Worm (Caenorhabditis elegans) whole organism, midembryonic: ENCODE data around the gene immp-1.

Experiments used
- flt-1 ChIP-seq: fragments of 200-800 bp; sonication (Bioruptor generic); IDR thresholded peaks from 2 replicates; pipeline ENCODE4 v1.3.6; 2022; ENCODE audit warnings: missing genetic modification characterization, missing compliant biosample characterization
- klf-2 ChIP-seq: fragments of 200-800 bp; sonication (Bioruptor generic); conservative IDR thresholded peaks from 2 replicates; pipeline ENCODE4 v1.3.6; 2022; ENCODE audit warnings: missing genetic modification reagents, missing genetic modification characterization, missing compliant biosample characterization
- ref-1 ChIP-seq: fragments of 200-800 bp; sonication (Bioruptor generic); conservative IDR thresholded peaks from 2 replicates; pipeline ENCODE4 v1.3.6; 2022; ENCODE audit warnings: missing genetic modification reagents, missing genetic modification characterization, missing compliant biosample characterization
- tab-1 ChIP-seq: fragments of 200-800 bp; sonication (Bioruptor generic); IDR thresholded peaks from 2 replicates; pipeline ENCODE4 v1.3.6; 2022; ENCODE audit warnings: missing genetic modification characterization, missing compliant biosample characterization
- ztf-29 ChIP-seq: fragments of 200-800 bp; sonication (Bioruptor generic); IDR thresholded peaks from 2 replicates; pipeline ENCODE4 v1.3.6; 2022; ENCODE audit warnings: missing genetic modification reagents, missing genetic modification characterization, missing compliant biosample characterization

DNA sequence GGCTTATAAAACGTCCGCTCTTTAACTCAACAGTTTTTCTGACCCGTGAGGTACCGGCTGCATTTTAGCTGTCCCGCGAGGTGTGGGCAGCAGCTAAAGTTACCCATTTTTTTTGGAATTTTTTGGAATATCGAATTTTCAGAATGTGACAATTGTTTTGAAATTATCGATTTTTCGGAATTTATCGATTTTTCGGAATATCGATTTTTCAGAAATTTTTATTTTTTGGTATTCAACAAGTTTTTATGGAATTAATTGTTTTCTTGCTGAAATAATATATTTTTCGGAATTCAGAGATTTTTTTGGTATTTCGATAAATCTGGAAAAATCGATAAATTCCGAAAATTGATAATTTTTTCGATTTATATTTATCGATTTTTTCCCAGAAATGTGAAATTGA, 41.8 kb upstream of the immp-1 start:
- TF ChIP-seq klf-2 (GFP tag; lab: Robert Waterston, UW) (no peak), flt-1 (no peak), tab-1 (GFP tag; lab: Robert Waterston, UW) (no peak), ztf-29 (GFP tag; lab: Robert Waterston, UW) (no peak), ref-1 (GFP tag; lab: Robert Waterston, UW) (no peak)
